Worm (Caenorhabditis elegans): ENCODE results near the gene fbxa-218.
A peak's percentile ranks its signal among the peaks of the same experiment; 100 is the strongest.

DNA sequence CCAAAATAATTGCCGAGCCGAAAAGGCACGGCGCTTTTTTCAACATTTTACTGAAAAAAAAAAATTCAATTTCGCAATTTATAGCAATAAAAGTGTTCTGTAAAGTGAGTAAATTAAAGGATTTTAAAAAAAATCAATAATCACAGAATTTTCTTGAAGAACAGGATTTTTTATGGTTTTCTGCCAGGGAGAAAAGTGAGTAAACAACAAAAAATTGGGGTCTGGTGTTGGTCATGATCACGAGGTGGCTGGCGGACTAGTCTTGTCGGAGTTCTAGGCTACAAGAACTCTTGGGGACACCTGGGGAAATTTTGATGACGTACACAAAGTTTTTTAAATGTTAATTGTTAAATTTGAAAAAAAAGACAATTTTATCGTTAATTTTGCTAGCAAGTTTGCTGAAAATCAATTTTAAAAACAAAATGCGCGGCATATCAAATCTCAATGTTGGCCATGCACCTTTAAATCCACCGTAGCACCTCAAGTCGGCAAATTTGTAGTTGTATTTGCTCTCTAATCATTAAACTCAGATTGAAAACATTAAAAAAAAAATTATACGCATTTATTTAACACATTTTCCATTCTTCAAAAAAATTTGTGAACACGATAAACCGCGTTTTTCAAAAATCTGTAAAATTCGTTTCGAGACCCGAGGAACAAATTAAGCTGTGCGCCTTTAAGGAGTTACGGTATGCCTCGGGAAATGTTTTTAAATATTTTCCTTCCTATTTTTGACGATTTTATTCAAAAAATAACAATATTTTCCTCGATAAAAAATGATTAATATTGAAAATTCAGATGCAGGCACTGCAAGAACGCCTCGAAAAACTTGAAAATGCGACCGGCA is 20.7 kb downstream of the fbxa-218 start, which contains the start of the genes scav-3 and Y49E10.21:
- TF ChIP-seq W03F9.2 (tag; optimal IDR thresholded peaks at IDR 0.05) (peak; percentile 44), him-1 (tag; optimal IDR thresholded peaks at IDR 0.05) (no peak)
